Worm (Caenorhabditis elegans): ENCODE data around the gene W06G6.10.
A peak's percentile ranks its signal among the peaks of the same experiment; 100 is the strongest.

W06G6.10 gene

ce11 chrV:16598437-16598836 lies 48.6 kb downstream of the W06G6.10 start:
- TF ChIP-seq ceh-39 (tag; optimal IDR thresholded peaks at IDR 0.05) (no peak), sem-2 (GFP tag; optimal IDR thresholded peaks at IDR 0.05) (no peak), nhr-12 (tag; optimal IDR thresholded peaks at IDR 0.05) (no peak), bed-3 (GFP tag; optimal IDR thresholded peaks at IDR 0.05) (no peak), ces-1 (GFP tag; optimal IDR thresholded peaks at IDR 0.05) (no peak), hlh-1 (tag; optimal IDR thresholded peaks at IDR 0.05) (peak; percentile 22), unc-62 (GFP tag; optimal IDR thresholded peaks at IDR 0.05) (peak; percentile 33), unc-120 (tag; optimal IDR thresholded peaks at IDR 0.05; ENCODE audit: poor library complexity, severe bottlenecking) (peak; percentile 13), nhr-28 (tag; optimal IDR thresholded peaks at IDR 0.05) (no peak), nhr-2 (tag; optimal IDR thresholded peaks at IDR 0.05) (no peak), blmp-1 (tag; optimal IDR thresholded peaks at IDR 0.05) (no peak), lin-13 (tag; optimal IDR thresholded peaks at IDR 0.05) (no peak)
